Fruit fly (Drosophila melanogaster): ENCODE data around the gene aay.

The aay gene

DNA sequence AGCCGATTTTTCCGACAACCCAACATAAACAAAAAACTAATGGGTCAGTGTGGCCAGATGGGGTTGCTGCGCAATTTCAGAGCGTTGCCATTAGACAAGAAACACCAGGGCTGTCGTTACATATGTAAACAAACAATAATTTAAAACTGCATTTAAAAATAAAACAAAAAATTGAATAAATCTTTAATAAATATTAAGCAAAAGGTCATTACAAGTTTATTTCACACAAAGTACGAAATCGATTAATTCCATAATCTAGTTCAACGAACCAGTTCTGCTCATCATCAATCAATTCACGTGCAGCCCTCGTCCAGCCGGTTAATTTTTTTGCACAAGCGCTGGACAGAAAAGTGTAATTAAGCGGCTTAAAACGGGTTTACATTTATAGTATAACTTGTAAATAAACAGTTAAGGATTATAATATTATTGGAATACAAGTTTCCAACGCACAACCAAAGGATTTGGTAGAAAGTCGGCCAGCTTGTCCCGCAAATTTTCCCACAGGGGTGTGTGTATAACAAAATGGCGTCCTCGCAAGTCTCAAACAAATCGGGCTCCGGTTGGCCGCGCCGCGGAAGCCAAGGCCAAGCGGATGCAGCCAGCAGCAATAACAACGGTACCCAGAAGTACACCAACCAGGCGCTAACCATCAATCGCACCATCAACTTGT, 12.2 kb upstream of the aay start, which contains the start of the genes CG4022 and Cpsf5 (continued):
- peak; percentile 58; the same call in 3 of the 4 replicates for TF ChIP-seq Gug (GFP tag; IDR thresholded peaks at IDR 0.05)
- peak; percentile 75 for TF ChIP-seq CrebB (tag; optimal IDR thresholded peaks at IDR 0.05)
- no peak for TF ChIP-seq CG15073 (GFP tag; optimal IDR thresholded peaks at IDR 0.05)
- TF ChIP-seq CG7372 (GFP tag; IDR thresholded peaks at IDR 0.05) = peak; percentile 84
- peak; percentile 69 for TF ChIP-seq CG2202 (tag; optimal IDR thresholded peaks at IDR 0.05)
- TF ChIP-seq Dek (tag; optimal IDR thresholded peaks at IDR 0.05) = peak; percentile 83
- peak; percentile 69 for TF ChIP-seq nerfin-1 (tag; optimal IDR thresholded peaks at IDR 0.05)
- peak; percentile 34 for TF ChIP-seq CG7786 (GFP tag; optimal IDR thresholded peaks at IDR 0.05)
- TF ChIP-seq Ravus (GFP tag; IDR thresholded peaks at IDR 0.05) = peak; percentile 25; the same call in 1 of the 2 replicates
- TF ChIP-seq gsb (GFP tag; IDR thresholded peaks at IDR 0.05) = peak; percentile 39; the same call in 1 of the 2 replicates
- TF ChIP-seq org-1 (GFP tag; optimal IDR thresholded peaks at IDR 0.05) = peak; percentile 45
- peak; percentile 40 for TF ChIP-seq tx (GFP tag; optimal IDR thresholded peaks at IDR 0.05)
- peak; percentile 85 for TF ChIP-seq trem (tag; optimal IDR thresholded peaks at IDR 0.05)
- peak; percentile 57 for TF ChIP-seq CG31224 (GFP tag; IDR thresholded peaks at IDR 0.05)
- TF ChIP-seq wor (GFP tag; IDR thresholded peaks at IDR 0.05) = peak; percentile 65
- TF ChIP-seq CG2712 (tag; optimal IDR thresholded peaks at IDR 0.05) = peak; percentile 91
- TF ChIP-seq sd (tag; optimal IDR thresholded peaks at IDR 0.05) = peak; percentile 47
- no peak for TF ChIP-seq cg (GFP tag; optimal IDR thresholded peaks at IDR 0.05)
- peak; percentile 28 for TF ChIP-seq nom (GFP tag; optimal IDR thresholded peaks at IDR 0.05)
- peak; percentile 36 for TF ChIP-seq nau (GFP tag; optimal IDR thresholded peaks at IDR 0.05)
- peak; percentile 22 for TF ChIP-seq kah (GFP tag; optimal IDR thresholded peaks at IDR 0.05)
- peak; percentile 62 for TF ChIP-seq CG12744 (GFP tag; optimal IDR thresholded peaks at IDR 0.05)
- peak; percentile 95 for TF ChIP-seq CG12391 (tag; optimal IDR thresholded peaks at IDR 0.05)
- peak; percentile 75 for TF ChIP-seq Hr3 (GFP tag; optimal IDR thresholded peaks at IDR 0.05)
- TF ChIP-seq CG12104 (GFP tag; optimal IDR thresholded peaks at IDR 0.05) = peak; percentile 85
- TF ChIP-seq yki (optimal IDR thresholded peaks at IDR 0.05) = no peak
- TF ChIP-seq fu2 (GFP tag; optimal IDR thresholded peaks at IDR 0.05) = no peak
- peak; percentile 85 for TF ChIP-seq Hmr (GFP tag; optimal IDR thresholded peaks at IDR 0.05)
- TF ChIP-seq Ptx1 (GFP tag; IDR thresholded peaks at IDR 0.05) = peak; percentile 84
- TF ChIP-seq sisA (GFP tag; IDR thresholded peaks at IDR 0.05) = peak; percentile 82
- TF ChIP-seq cad (GFP tag; optimal IDR thresholded peaks at IDR 0.05) = no peak
- peak; percentile 60 for TF ChIP-seq CG13624 (GFP tag; optimal IDR thresholded peaks at IDR 0.05)
- TF ChIP-seq gcm2 (GFP tag; optimal IDR thresholded peaks at IDR 0.05) = peak; percentile 53
- TF ChIP-seq CG12659 (GFP tag; optimal IDR thresholded peaks at IDR 0.05) = peak; percentile 91
- TF ChIP-seq Bteb2 (GFP tag; optimal IDR thresholded peaks at IDR 0.05) = peak; percentile 48
- peak; percentile 63 for TF ChIP-seq schlank (tag; optimal IDR thresholded peaks at IDR 0.05)
- TF ChIP-seq wek (GFP tag; optimal IDR thresholded peaks at IDR 0.05) = no peak
- TF ChIP-seq Max (GFP tag; optimal IDR thresholded peaks at IDR 0.05) = peak; percentile 86
- TF ChIP-seq ash1 (GFP tag; optimal IDR thresholded peaks at IDR 0.05) = no peak
- TF ChIP-seq Optix (GFP tag; IDR thresholded peaks at IDR 0.05) = no peak; the same call in 1 of the 3 replicates
- TF ChIP-seq ab (GFP tag; optimal IDR thresholded peaks at IDR 0.05) = peak; percentile 45
- peak; percentile 71 for TF ChIP-seq CG10147 (GFP tag; optimal IDR thresholded peaks at IDR 0.05)

Data from whole organism, embryonic.